Fruit fly (Drosophila melanogaster) S2 (cell line): Measurements from ENCODE around the gene CG14043.

Experiments used
- CG8478 ChIP-seq: fragments of >200 bp; optimal IDR thresholded peaks from 2 replicates; lab custom pipeline; 2018
- CTCF ChIP-seq, 2 experiments: fragments of >200 bp; optimal IDR thresholded peaks; 2 replicates each; lab custom pipeline; 2018

Gene CG14043

DNA sequence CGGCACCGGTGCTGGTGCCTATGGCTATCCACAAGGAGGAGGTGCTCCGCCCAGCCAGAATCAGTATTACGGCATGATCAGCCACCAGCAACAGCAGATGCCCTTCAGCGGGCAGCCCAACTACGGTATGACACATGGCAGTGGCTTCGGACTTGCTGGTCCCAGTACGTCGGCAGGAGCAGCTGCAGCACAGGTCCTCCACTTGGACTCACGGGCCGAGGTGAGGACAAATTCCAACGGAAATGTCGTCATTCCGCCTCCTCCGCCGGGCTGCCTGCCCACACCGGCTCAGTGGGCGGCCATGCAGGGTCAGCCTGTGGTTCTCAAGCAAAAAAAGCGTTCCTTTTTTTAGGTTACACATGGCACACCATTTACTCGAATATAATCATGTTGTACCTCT lies 5.6 kb upstream of the CG14043 start:
- no peak for TF ChIP-seq CG8478 (lab: Kevin White, UChicago)
- no peak for TF ChIP-seq CTCF (optimal IDR thresholded peaks at IDR 0.05; lab: Kevin White, UChicago)

dm6 chr2L:4967511-4967910 lies 4.0 kb upstream of the CG14043 start, which contains the start of gene eIF3i:
Gene eIF3i, minus strand, starts transcription at chr2L:4967775.
- TF ChIP-seq CTCF (optimal IDR thresholded peaks at IDR 0.05; lab: Kevin White, UChicago): no peak
- TF ChIP-seq CG8478 (lab: Kevin White, UChicago): no peak

DNA sequence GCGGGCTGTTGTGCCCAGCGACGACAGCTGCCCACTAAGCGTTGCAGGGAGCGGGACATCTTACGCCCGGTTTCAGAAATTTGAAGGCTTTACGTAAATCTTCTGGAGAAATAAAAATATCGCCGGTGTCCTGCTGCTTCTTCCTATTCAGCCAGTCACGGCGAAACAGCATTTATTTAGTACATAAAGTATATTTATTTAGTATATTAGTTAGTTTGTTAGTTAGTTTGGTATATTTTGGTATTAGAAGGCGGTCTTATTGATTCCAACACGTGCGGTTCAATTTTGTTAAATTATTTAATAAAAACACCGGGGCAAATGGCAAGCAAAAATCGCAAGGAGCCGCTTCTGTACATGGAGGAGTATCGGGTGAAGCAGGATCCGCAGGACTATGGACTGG lies 2.7 kb upstream of the CG14043 start, which contains the start of the genes Scox and Polr1C:
Gene Scox, minus strand, starts transcription at position 169 of the 400 bp plus-strand sequence.
Gene Polr1C, plus strand, starts transcription at position 238 of the 400 bp plus-strand sequence.
- no peak for TF ChIP-seq CG8478 (lab: Kevin White, UChicago)
- TF ChIP-seq CTCF (optimal IDR thresholded peaks at IDR 0.05; lab: Kevin White, UChicago): no peak

DNA sequence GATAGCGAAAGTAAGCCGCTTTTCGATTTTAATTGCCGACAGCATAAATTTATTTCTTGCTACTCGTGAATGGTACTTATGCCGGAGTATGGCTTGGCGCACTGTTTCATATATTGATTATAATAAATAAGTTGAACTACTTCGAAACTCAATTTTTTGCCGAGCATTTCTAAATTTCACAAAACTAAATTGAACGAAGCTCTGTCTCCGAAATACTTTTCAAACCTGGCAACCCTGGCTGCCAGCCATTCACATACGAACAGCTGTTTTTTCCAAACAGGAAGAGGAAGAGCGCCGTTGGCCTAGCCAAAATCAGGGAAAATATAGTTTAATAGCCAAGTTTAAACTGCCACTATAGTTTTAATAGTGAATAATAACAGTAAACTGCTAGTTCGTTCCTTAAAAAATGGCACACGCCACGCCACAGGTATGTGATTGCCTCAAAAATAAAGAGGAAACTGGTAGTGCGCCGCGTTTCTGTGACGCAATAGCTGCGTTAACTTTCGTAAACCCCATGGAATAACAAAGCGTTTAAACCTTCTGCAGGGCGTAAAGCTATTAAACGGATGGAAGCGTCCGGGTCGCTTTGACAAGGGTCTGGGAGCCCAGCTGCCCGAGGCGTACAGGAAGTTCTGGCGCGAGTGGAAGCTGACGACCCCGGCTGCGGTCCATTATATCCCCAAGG lies 2.4 kb downstream of the CG14043 start, which contains the start of gene mRpL28:
Gene mRpL28, plus strand, starts transcription at position 246 of the 685 bp plus-strand sequence.
- TF ChIP-seq CG8478 (lab: Kevin White, UChicago) (no peak), CTCF (optimal IDR thresholded peaks at IDR 0.05; lab: Kevin White, UChicago) (no peak)

DNA sequence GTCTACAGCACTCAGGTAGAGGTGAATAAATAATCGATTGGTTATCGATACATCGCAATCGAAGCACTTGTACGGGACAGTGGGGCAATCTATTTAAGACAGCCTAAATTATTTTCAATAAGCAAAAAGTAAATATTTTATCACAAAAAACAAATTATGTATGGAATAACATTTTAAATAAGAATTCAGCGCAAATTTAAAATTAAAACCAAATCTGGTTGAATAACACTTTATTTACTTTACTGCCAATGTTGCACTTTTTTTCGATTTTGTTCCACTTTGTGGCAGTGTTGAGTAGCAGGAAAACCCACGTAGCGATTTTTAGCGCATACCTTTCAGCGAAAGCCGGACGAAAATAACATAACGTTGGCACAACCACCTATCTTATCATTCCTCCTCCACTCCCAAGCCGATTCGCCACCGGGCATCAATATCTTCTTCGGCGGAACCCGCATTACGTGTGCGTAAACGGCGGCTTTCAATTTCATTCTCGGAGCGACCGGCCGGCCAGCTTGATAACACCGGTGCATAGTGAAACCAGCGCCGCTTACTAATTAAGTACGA lies 5.6 kb downstream of the CG14043 start, which contains the start of the genes Gmd and CG3792:
Gene Gmd, minus strand, starts transcription at position 36 of the 564 bp plus-strand sequence.
Gene CG3792, plus strand, starts transcription at position 325 of the 564 bp plus-strand sequence.
- TF ChIP-seq CG8478 (lab: Kevin White, UChicago) (no peak), CTCF (optimal IDR thresholded peaks at IDR 0.05; lab: Kevin White, UChicago) (no peak)

dm6 chr2L:4979138-4979537 lies 7.6 kb downstream of the CG14043 start, which contains the start of gene CG8891:
Gene CG8891, minus strand, starts transcription at chr2L:4979379.
- TF ChIP-seq CTCF (optimal IDR thresholded peaks at IDR 0.05; lab: Kevin White, UChicago) (no peak), CG8478 (lab: Kevin White, UChicago) (no peak)

DNA sequence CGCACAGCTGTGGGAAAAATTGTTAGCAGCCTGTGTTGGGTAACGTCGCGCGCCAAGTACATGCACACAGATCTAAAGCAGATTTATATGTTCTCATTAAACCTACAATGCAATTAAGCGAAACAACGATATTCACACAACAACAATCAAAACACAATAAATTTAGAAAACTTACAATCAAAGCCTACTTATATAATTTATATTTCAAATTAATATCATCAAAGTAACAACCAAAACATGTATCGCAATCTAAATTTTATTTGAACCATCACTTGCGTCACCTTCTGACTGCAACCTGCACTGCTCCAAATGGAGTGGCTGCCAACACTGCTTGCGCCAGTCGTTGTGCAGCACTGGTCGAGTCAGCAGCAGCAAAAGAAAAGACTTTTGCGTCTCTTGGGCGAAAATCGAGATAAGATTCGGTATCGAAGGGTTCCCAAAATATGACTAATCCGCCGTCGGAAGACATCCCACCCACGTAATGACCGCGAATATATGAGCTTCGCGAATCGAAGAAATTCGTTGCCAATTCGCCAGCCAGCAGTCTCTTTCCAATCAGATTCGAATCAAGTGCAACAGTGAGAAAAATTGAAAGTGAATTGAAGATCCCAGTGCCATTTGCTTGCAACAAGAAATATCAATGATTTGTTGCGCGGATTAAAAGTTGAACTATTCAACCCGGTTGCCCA lies 9.9 kb downstream of the CG14043 start, which contains the start of the genes CG8892 and CG34126:
Gene CG8892, minus strand, starts transcription at position 315 of the 689 bp plus-strand sequence.
Gene CG34126, plus strand, starts transcription at position 337 of the 689 bp plus-strand sequence.
- TF ChIP-seq CG8478 (lab: Kevin White, UChicago): no peak
- TF ChIP-seq CTCF (optimal IDR thresholded peaks at IDR 0.05; lab: Kevin White, UChicago): no peak

- TF ChIP-seq CG8478 (lab: Kevin White, UChicago): no peak
These were observed 10.7 kb downstream of the CG14043 start for dm6 chr2L:4982098-4982646.

- no peak for TF ChIP-seq CTCF (optimal IDR thresholded peaks at IDR 0.05; lab: Kevin White, UChicago)
- TF ChIP-seq CG8478 (lab: Kevin White, UChicago): no peak
These were observed 23.7 kb downstream of the CG14043 start for dm6 chr2L:4995010-4995836.

DNA sequence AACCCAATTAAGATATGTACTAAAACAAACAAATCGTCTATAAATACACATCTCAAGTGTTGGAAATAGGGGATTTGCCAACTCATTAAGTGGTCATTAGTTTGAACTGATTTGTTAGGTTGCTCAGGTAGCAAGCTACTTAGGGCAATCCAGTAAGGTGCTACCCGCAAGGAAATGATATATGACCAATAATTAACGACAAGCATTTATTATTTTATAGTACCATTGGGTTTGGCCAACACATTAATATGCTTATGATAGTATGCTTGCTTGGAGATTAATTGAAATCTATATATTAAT lies 24.3 kb downstream of the CG14043 start:
- TF ChIP-seq CTCF (optimal IDR thresholded peaks at IDR 0.05; lab: Kevin White, UChicago) (no peak), CG8478 (lab: Kevin White, UChicago) (no peak)

dm6 chr2L:4996283-4996922 lies 24.9 kb downstream of the CG14043 start:
- no peak for TF ChIP-seq CG8478 (lab: Kevin White, UChicago)
- no peak for TF ChIP-seq CTCF (optimal IDR thresholded peaks at IDR 0.05; lab: Kevin White, UChicago)

DNA sequence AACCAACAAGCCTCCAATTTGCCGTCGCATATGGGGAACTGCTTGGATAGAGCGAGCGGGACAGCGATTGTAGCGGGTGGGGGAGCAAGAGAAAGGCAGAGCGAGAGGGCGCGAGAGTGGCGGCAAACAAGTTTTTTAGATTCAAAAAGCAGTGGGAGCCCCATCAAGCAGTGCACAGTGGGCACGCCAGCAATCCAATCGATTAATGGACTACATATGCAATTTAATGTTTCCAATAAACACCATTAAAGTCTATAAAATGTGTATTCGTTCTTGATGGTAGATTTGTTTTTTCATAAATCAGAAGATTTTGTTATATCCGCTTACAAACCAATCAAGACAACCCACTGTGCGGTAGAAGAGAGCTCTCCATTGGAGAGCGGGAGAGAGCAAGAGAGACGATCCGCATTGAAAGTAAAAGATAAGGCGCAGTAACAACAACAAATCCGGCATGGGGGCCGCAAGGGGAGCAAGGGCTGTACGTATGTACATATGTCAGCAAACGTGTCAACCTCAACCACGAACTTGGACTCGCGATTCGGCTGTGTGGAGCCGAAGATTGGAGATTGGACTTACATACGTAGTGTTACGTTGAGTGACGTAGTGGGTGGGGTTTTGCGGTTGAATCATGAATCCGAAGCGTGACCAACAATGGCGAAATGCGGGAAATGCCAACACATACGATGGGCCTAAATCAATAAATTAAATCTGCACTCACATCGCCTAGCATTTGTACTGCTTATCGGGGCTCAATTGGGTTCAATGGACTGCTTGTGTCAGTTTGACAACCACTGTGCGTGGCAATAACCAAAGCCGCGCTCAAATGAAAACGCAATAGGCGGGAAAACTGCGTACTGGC lies 26.1 kb downstream of the CG14043 start:
- no peak for TF ChIP-seq CG8478 (lab: Kevin White, UChicago)
- peak; percentile 40 to 43 for TF ChIP-seq CTCF (optimal IDR thresholded peaks at IDR 0.05; lab: Kevin White, UChicago)

DNA sequence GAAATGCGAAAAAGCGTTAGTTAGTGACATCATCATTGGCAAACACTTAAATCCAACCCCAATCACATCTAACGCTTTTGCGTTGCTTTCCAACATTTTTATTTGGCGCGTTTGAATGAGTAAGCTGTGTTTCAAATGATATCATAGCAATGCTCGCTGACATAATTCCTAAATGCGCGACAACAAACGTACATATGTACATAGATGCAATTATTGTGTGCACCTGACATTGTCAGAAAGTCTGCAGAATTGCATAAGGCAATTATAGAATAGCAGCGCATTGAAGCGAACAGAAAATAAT lies 26.7 kb downstream of the CG14043 start:
- TF ChIP-seq CG8478 (lab: Kevin White, UChicago) (no peak), CTCF (optimal IDR thresholded peaks at IDR 0.05; lab: Kevin White, UChicago) (no peak)
